Worm (Caenorhabditis elegans) whole organism, midembryonic: ENCODE results near the gene srg-24.

ENCODE experiments used
- cog-1 ChIP-seq: sonication (generic microtip); optimal IDR thresholded peaks from 2 replicates; lab custom pipeline; 2016; ENCODE audit warnings: missing genetic modification characterization, missing compliant biosample characterization
- klf-2 ChIP-seq: fragments of 200-800 bp; sonication (Bioruptor generic); conservative IDR thresholded peaks from 2 replicates; pipeline ENCODE4 v1.3.6; 2022; ENCODE audit warnings: missing genetic modification reagents, missing genetic modification characterization, missing compliant biosample characterization
- med-1 ChIP-seq: sonication (generic microtip); optimal IDR thresholded peaks from 2 replicates; lab custom pipeline; 2017; ENCODE audit warnings: missing genetic modification characterization, mild to moderate bottlenecking, missing compliant biosample characterization, antibody characterized with exemption, missing genetic modification reagents; ENCODE audit not compliant: insufficient read depth
- tab-1 ChIP-seq: fragments of 200-800 bp; sonication (Bioruptor generic); IDR thresholded peaks from 2 replicates; pipeline ENCODE4 v1.3.6; 2022; ENCODE audit warnings: missing genetic modification characterization, missing compliant biosample characterization
- ztf-29 ChIP-seq: fragments of 200-800 bp; sonication (Bioruptor generic); IDR thresholded peaks from 2 replicates; pipeline ENCODE4 v1.3.6; 2022; ENCODE audit warnings: missing genetic modification reagents, missing genetic modification characterization, missing compliant biosample characterization

ce11 chrII:3145842-3146241, 45.4 kb upstream of the srg-24 start, which contains the start of gene T10D4.15:
- TF ChIP-seq ztf-29 (GFP tag; lab: Robert Waterston, UW): no peak
- TF ChIP-seq klf-2: no peak
- no peak for TF ChIP-seq tab-1 (GFP tag; lab: Robert Waterston, UW)
- TF ChIP-seq med-1: no peak
- no peak for TF ChIP-seq cog-1
